Worm (Caenorhabditis elegans) whole organism, early embryonic: Measurements from ENCODE around the gene mrpl-18.

Experiments
- aly-1 ChIP-seq: sonication (generic microtip); optimal IDR thresholded peaks from 2 replicates; lab custom pipeline; 2016; ENCODE audit warnings: missing genetic modification characterization, missing compliant biosample characterization
- ama-1 ChIP-seq: fragments of 150-350 bp; optimal IDR thresholded peaks from 2 replicates; lab custom pipeline; 2014
- hmbx-1 ChIP-seq: sonication (generic microtip); optimal IDR thresholded peaks from 2 replicates; lab custom pipeline; 2016; ENCODE audit warnings: mild to moderate bottlenecking, missing genetic modification characterization, missing compliant biosample characterization
- scrt-1 ChIP-seq: fragments of 200-800 bp; sonication (Bioruptor generic); IDR thresholded peaks from 2 replicates; pipeline ENCODE4 v1.3.6; 2022; ENCODE audit warnings: missing genetic modification characterization, missing compliant biosample characterization
- tbx-37 ChIP-seq: fragments of 200-800 bp; sonication (Bioruptor generic); conservative IDR thresholded peaks from 2 replicates; pipeline ENCODE4 v1.3.6; 2022; ENCODE audit warnings: missing genetic modification reagents, missing genetic modification characterization, missing compliant biosample characterization

DNA sequence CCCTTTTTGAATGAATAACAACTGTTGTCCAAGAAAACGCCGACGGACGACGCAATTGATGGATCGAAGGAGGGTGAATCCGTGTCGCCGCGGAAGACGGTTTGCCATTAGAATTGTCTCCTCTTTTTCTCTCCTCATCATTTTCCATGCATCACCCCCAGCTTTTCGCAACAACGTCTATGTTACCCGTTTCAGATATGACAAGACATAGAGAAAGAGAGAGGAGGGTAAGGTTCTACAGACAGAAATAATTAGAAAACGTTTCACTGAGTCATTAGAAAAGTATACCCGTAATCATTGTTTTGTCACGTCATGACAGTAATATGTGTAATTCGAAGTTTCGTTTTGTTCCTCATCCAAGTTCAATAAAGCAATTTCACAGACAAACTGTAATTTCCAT, 39.0 kb upstream of the mrpl-18 start:
- no peak for TF ChIP-seq aly-1
- no peak for TF ChIP-seq ama-1 (lab: Kevin White, UChicago)
- TF ChIP-seq tbx-37 (GFP tag; lab: Robert Waterston, UW), result no peak
- TF ChIP-seq scrt-1, result no peak
- TF ChIP-seq hmbx-1, result no peak
